Worm (Caenorhabditis elegans): ENCODE measurements around the gene fbxc-26.

- no peak for TF ChIP-seq ceh-9 (tag; optimal IDR thresholded peaks at IDR 0.05)
- no peak for TF ChIP-seq fos-1 (tag; optimal IDR thresholded peaks at IDR 0.05)
- TF ChIP-seq elt-2 (tag; optimal IDR thresholded peaks at IDR 0.05), result no peak
- no peak for TF ChIP-seq snpc-4 (tag; optimal IDR thresholded peaks at IDR 0.05)
- TF ChIP-seq ztf-11 (tag; optimal IDR thresholded peaks at IDR 0.05), result no peak
- no peak for TF ChIP-seq unc-62 (GFP tag; optimal IDR thresholded peaks at IDR 0.05)
Observed at ce11 chrII:1654917-1655316, 39.5 kb downstream of the fbxc-26 start, which contains the start of gene btb-12.
